Fruit fly (Drosophila melanogaster) whole organism, adult: ENCODE measurements around the gene CG13127.

Experiments used
- CG11617 ChIP-seq: fragments of 200-800 bp; sonication (Bioruptor generic); optimal IDR thresholded peaks from 2 replicates; lab custom pipeline; 2017; ENCODE audit warnings: mild to moderate bottlenecking, missing biosample characterization, missing genetic modification reagents, missing genetic modification characterization
- CG12768 ChIP-seq: fragments of 200-800 bp; sonication (Bioruptor generic); optimal IDR thresholded peaks from 2 replicates; lab custom pipeline; 2017; ENCODE audit warnings: missing biosample characterization, missing genetic modification characterization, mild to moderate bottlenecking, moderate library complexity, missing genetic modification reagents
- CG1620 ChIP-seq: fragments of 200-800 bp; sonication (Bioruptor generic); optimal IDR thresholded peaks from 2 replicates; lab custom pipeline; 2016; ENCODE audit warnings: missing biosample characterization, missing genetic modification characterization
- CG7101 ChIP-seq: fragments of 200-800 bp; sonication (Bioruptor generic); optimal IDR thresholded peaks from 2 replicates; lab custom pipeline; 2018; ENCODE audit warnings: missing biosample characterization, mild to moderate bottlenecking, missing genetic modification characterization, moderate library complexity
- Clk ChIP-seq: fragments of 200-800 bp; sonication (Bioruptor generic); optimal IDR thresholded peaks from 2 replicates; lab custom pipeline; 2017; ENCODE audit warnings: missing biosample characterization, missing genetic modification characterization
- Crg-1 ChIP-seq: fragments of 200-800 bp; sonication (Bioruptor generic); optimal IDR thresholded peaks from 2 replicates; lab custom pipeline; 2016; ENCODE audit warnings: missing biosample characterization, missing genetic modification characterization
- Hr96 ChIP-seq: fragments of 200-800 bp; sonication (Bioruptor generic); optimal IDR thresholded peaks from 2 replicates; lab custom pipeline; 2016; ENCODE audit warnings: missing biosample characterization, missing genetic modification characterization
- Mnt ChIP-seq: fragments of 200-800 bp; sonication (Bioruptor generic); optimal IDR thresholded peaks from 2 replicates; lab custom pipeline; 2016; ENCODE audit warnings: missing biosample characterization, mild to moderate bottlenecking, missing genetic modification characterization
- bab1 ChIP-seq: fragments of 200-800 bp; sonication (Bioruptor generic); optimal IDR thresholded peaks from 3 replicates; lab custom pipeline; 2019; ENCODE audit warnings: missing biosample characterization, mild to moderate bottlenecking, missing genetic modification characterization, moderate library complexity
- kay ChIP-seq: fragments of 200-800 bp; sonication (Bioruptor generic); peaks from one replicate; lab custom pipeline; 2016; ENCODE audit warnings: missing biosample characterization, missing genetic modification characterization, borderline replicate concordance
- pad ChIP-seq: fragments of 200-800 bp; sonication (Bioruptor generic); optimal IDR thresholded peaks from 3 replicates; lab custom pipeline; 2017; ENCODE audit warnings: missing biosample characterization, missing genetic modification characterization, mild to moderate bottlenecking, moderate library complexity, missing genetic modification reagents
- tj ChIP-seq: fragments of 200-800 bp; sonication (Bioruptor generic); optimal IDR thresholded peaks from 3 replicates; lab custom pipeline; 2017; ENCODE audit warnings: missing biosample characterization, mild to moderate bottlenecking, missing genetic modification characterization, moderate library complexity
- toe ChIP-seq: fragments of 200-800 bp; sonication (Bioruptor generic); optimal IDR thresholded peaks from 2 replicates; lab custom pipeline; 2016; ENCODE audit warnings: missing biosample characterization, missing genetic modification characterization

- TF ChIP-seq CG1620 (GFP tag; lab: Kevin White, UChicago) (no peak), bab1 (GFP tag; lab: Kevin White, UChicago) (no peak), kay (GFP tag; lab: Kevin White, UChicago) (peak; percentile 24), Crg-1 (GFP tag; lab: Kevin White, UChicago) (no peak), CG11617 (GFP tag; lab: Kevin White, UChicago) (no peak), Hr96 (GFP tag; lab: Kevin White, UChicago) (peak; percentile 25), CG12768 (GFP tag; lab: Kevin White, UChicago) (no peak), Clk (GFP tag; lab: Kevin White, UChicago) (no peak), Mnt (GFP tag; lab: Kevin White, UChicago) (peak; percentile 20), CG7101 (tag; lab: Kevin White, UChicago) (peak; percentile 6), tj (GFP tag; lab: Kevin White, UChicago) (no peak), toe (GFP tag; lab: Kevin White, UChicago) (peak; percentile 19), pad (GFP tag; lab: Kevin White, UChicago) (no peak)
These were observed 17.2 kb upstream of the CG13127 start, which contains the start of gene Trp1 for dm6 chr2L:10009293-10009695.
